Fruit fly (Drosophila melanogaster) whole organism, pupa: ENCODE data around the gene Cpsf5.

Source experiments
- CG10348 ChIP-seq: fragments of 200-800 bp; sonication (Bioruptor generic); IDR thresholded peaks from 2 replicates; pipeline ENCODE4 v1.3.6; 2022; ENCODE audit warnings: missing biosample characterization, missing genetic modification characterization
- CG14655 ChIP-seq: fragments of 200-800 bp; sonication (Bioruptor generic); optimal IDR thresholded peaks from 3 replicates; lab custom pipeline; 2017; ENCODE audit warnings: mild to moderate bottlenecking, missing biosample characterization, missing genetic modification reagents, missing genetic modification characterization
- CG17806 ChIP-seq: fragments of 200-800 bp; sonication (Bioruptor generic); optimal IDR thresholded peaks from 2 replicates; lab custom pipeline; 2018; ENCODE audit warnings: missing biosample characterization, mild to moderate bottlenecking, missing genetic modification characterization, moderate library complexity
- CG34367 ChIP-seq: fragments of 200-800 bp; sonication (Bioruptor generic); optimal IDR thresholded peaks from 2 replicates; lab custom pipeline; 2018; ENCODE audit warnings: missing biosample characterization, mild to moderate bottlenecking, missing genetic modification characterization
- CG4496 ChIP-seq: fragments of 200-800 bp; sonication (Bioruptor generic); IDR thresholded peaks from 3 replicates; pipeline ENCODE4 v1.3.6; 2022; ENCODE audit warnings: missing biosample characterization, missing genetic modification characterization
- CG8159 ChIP-seq: fragments of 200-800 bp; sonication (Bioruptor generic); optimal IDR thresholded peaks from 3 replicates; lab custom pipeline; 2018; ENCODE audit warnings: missing biosample characterization, mild to moderate bottlenecking, missing genetic modification characterization, moderate library complexity
- CG8301 ChIP-seq: fragments of 200-800 bp; sonication (Bioruptor generic); optimal IDR thresholded peaks from 2 replicates; lab custom pipeline; 2018; ENCODE audit warnings: missing biosample characterization, mild to moderate bottlenecking, missing genetic modification characterization
- D1 ChIP-seq: fragments of 200-800 bp; sonication (Bioruptor generic); optimal IDR thresholded peaks from 2 replicates; lab custom pipeline; 2018; ENCODE audit warnings: missing biosample characterization, mild to moderate bottlenecking, missing genetic modification characterization, moderate library complexity
- Ets98B ChIP-seq: fragments of 200-800 bp; sonication (Bioruptor generic); IDR thresholded peaks from 2 replicates; pipeline ENCODE4 v1.3.6; 2022; ENCODE audit warnings: missing biosample characterization, missing genetic modification characterization
- fd96Ca ChIP-seq: fragments of 200-800 bp; sonication (Bioruptor generic); IDR thresholded peaks from 3 replicates; pipeline ENCODE4 v1.3.6; 2022; ENCODE audit warnings: missing biosample characterization, missing genetic modification characterization

DNA sequence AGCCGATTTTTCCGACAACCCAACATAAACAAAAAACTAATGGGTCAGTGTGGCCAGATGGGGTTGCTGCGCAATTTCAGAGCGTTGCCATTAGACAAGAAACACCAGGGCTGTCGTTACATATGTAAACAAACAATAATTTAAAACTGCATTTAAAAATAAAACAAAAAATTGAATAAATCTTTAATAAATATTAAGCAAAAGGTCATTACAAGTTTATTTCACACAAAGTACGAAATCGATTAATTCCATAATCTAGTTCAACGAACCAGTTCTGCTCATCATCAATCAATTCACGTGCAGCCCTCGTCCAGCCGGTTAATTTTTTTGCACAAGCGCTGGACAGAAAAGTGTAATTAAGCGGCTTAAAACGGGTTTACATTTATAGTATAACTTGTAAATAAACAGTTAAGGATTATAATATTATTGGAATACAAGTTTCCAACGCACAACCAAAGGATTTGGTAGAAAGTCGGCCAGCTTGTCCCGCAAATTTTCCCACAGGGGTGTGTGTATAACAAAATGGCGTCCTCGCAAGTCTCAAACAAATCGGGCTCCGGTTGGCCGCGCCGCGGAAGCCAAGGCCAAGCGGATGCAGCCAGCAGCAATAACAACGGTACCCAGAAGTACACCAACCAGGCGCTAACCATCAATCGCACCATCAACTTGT lies at the start of gene Cpsf5, which contains the start of gene CG4022:
- TF ChIP-seq CG10348 (GFP tag; lab: Robert Waterston, UW) (no peak), D1 (tag; lab: Kevin White, UChicago) (no peak), CG8159 (tag; lab: Kevin White, UChicago) (peak; percentile 61), CG17806 (peak; percentile 61), CG34367 (peak; percentile 52), CG14655 (GFP tag; lab: Kevin White, UChicago) (no peak), fd96Ca (GFP tag; lab: Robert Waterston, UW) (peak; percentile 65; the same call in 2 of the 3 replicates), CG4496 (peak; percentile 75; the same call in 2 of the 3 replicates), CG8301 (peak; percentile 36), Ets98B (GFP tag; lab: Robert Waterston, UW) (peak; percentile 61)
